Worm (Caenorhabditis elegans) whole organism, late embryonic: Measurements from ENCODE around the gene tut-1.

Experiments used
- C08G9.2 ChIP-seq: sonication (generic microtip); optimal IDR thresholded peaks from 2 replicates; lab custom pipeline; 2016; ENCODE audit warnings: mild to moderate bottlenecking, missing genetic modification characterization, moderate library complexity, missing compliant biosample characterization
- K02D7.2 ChIP-seq: sonication (generic microtip); optimal IDR thresholded peaks from 2 replicates; lab custom pipeline; 2017; ENCODE audit warnings: mild to moderate bottlenecking, missing genetic modification characterization, missing compliant biosample characterization
- Y22D7AL.16 ChIP-seq: sonication (generic microtip); optimal IDR thresholded peaks from 2 replicates; lab custom pipeline; 2016; ENCODE audit warnings: missing genetic modification characterization, missing compliant biosample characterization
- ahr-1 ChIP-seq: sonication (generic microtip); optimal IDR thresholded peaks from 2 replicates; lab custom pipeline; 2016; ENCODE audit warnings: missing genetic modification characterization, missing compliant biosample characterization
- ceh-19 ChIP-seq: fragments of 200-800 bp; sonication (Bioruptor generic); optimal IDR thresholded peaks from 2 replicates; lab custom pipeline; 2018; ENCODE audit warnings: mild to moderate bottlenecking, missing genetic modification characterization, missing compliant biosample characterization
- ceh-2 ChIP-seq: sonication (generic microtip); optimal IDR thresholded peaks from 2 replicates; lab custom pipeline; 2016; ENCODE audit warnings: missing genotype, missing genetic modification characterization, missing compliant biosample characterization
- ceh-22 ChIP-seq: sonication (generic microtip); optimal IDR thresholded peaks from 2 replicates; lab custom pipeline; 2017; ENCODE audit warnings: missing biosample characterization, missing genetic modification characterization
- ceh-24 ChIP-seq: sonication (generic microtip); optimal IDR thresholded peaks from 2 replicates; lab custom pipeline; 2016; ENCODE audit warnings: mild to moderate bottlenecking, missing genetic modification characterization, missing compliant biosample characterization
- ceh-31 ChIP-seq: sonication (generic microtip); optimal IDR thresholded peaks from 2 replicates; lab custom pipeline; 2016; ENCODE audit warnings: missing genetic modification characterization, missing compliant biosample characterization
- ceh-34 ChIP-seq: sonication (generic microtip); optimal IDR thresholded peaks from 2 replicates; lab custom pipeline; 2016; ENCODE audit warnings: mild to moderate bottlenecking, missing genetic modification characterization, missing compliant biosample characterization
- ceh-45 ChIP-seq: fragments of 200-800 bp; sonication (Bioruptor generic); IDR thresholded peaks from 2 replicates; pipeline ENCODE4 v1.3.6; 2022; ENCODE audit warnings: missing genetic modification reagents, missing genetic modification characterization, missing compliant biosample characterization
- ceh-9 ChIP-seq: sonication (generic microtip); optimal IDR thresholded peaks from 2 replicates; lab custom pipeline; 2016; ENCODE audit warnings: mild to moderate bottlenecking, missing genetic modification characterization, inconsistent platforms, missing compliant biosample characterization
- dmd-4 ChIP-seq: sonication (generic microtip); optimal IDR thresholded peaks from 2 replicates; lab custom pipeline; 2016; ENCODE audit warnings: borderline replicate concordance, missing genetic modification characterization, missing compliant biosample characterization
- elt-2 ChIP-seq: sonication (generic microtip); optimal IDR thresholded peaks from 2 replicates; lab custom pipeline; 2016; ENCODE audit warnings: missing genetic modification reagents, missing genetic modification characterization, missing compliant biosample characterization
- fax-1 ChIP-seq: sonication (generic microtip); optimal IDR thresholded peaks from 2 replicates; lab custom pipeline; 2016; ENCODE audit warnings: missing genotype, missing genetic modification characterization, missing compliant biosample characterization
- fkh-10 ChIP-seq: fragments of 150-350 bp; optimal IDR thresholded peaks from 2 replicates; lab custom pipeline; 2014; ENCODE audit warnings: missing biosample characterization, missing genetic modification reagents, missing genetic modification characterization
- hlh-13 ChIP-seq: fragments of 200-800 bp; sonication (Bioruptor generic); optimal IDR thresholded peaks from 2 replicates; lab custom pipeline; 2018; ENCODE audit warnings: mild to moderate bottlenecking, missing genetic modification characterization, missing compliant biosample characterization
- nfya-1 ChIP-seq: sonication (generic microtip); optimal IDR thresholded peaks from 2 replicates; lab custom pipeline; 2017; ENCODE audit warnings: missing genetic modification characterization, mild to moderate bottlenecking, missing compliant biosample characterization, antibody characterized with exemption, moderate library complexity
- nhr-232 ChIP-seq: sonication (generic microtip); optimal IDR thresholded peaks from 2 replicates; lab custom pipeline; 2016; ENCODE audit warnings: missing genetic modification characterization, missing compliant biosample characterization
- npax-4 ChIP-seq: sonication (generic microtip); optimal IDR thresholded peaks from 2 replicates; lab custom pipeline; 2016; ENCODE audit warnings: missing genetic modification characterization, missing compliant biosample characterization
- odd-2 ChIP-seq: sonication (generic microtip); optimal IDR thresholded peaks from 2 replicates; lab custom pipeline; 2017; ENCODE audit warnings: antibody characterized with exemption, mild to moderate bottlenecking, missing genetic modification characterization, missing compliant biosample characterization
- pag-3 ChIP-seq: sonication (generic microtip); optimal IDR thresholded peaks from 2 replicates; lab custom pipeline; 2016; ENCODE audit warnings: missing compliant biosample characterization, missing genetic modification characterization, borderline replicate concordance
- pat-9 ChIP-seq: fragments of 200-800 bp; sonication (Bioruptor generic); optimal IDR thresholded peaks from 2 replicates; lab custom pipeline; 2018; ENCODE audit warnings: mild to moderate bottlenecking, missing genetic modification characterization, moderate library complexity, missing compliant biosample characterization
- pax-1 ChIP-seq: fragments of 150-350 bp; optimal IDR thresholded peaks from 2 replicates; lab custom pipeline; 2014; ENCODE audit warnings: missing biosample characterization, missing genetic modification characterization
- pha-2 ChIP-seq: sonication (generic microtip); optimal IDR thresholded peaks from 2 replicates; lab custom pipeline; 2017; ENCODE audit warnings: mild to moderate bottlenecking, missing genetic modification characterization, missing compliant biosample characterization
- pha-4 ChIP-seq: fragments of 150-350 bp; optimal IDR thresholded peaks from 2 replicates; lab custom pipeline; 2018; ENCODE audit warnings: missing biosample characterization, missing genetic modification reagents, missing genetic modification characterization
- pros-1 ChIP-seq: fragments of 150-350 bp; optimal IDR thresholded peaks from 2 replicates; lab custom pipeline; 2014; ENCODE audit warnings: missing biosample characterization, missing genetic modification reagents, missing genetic modification characterization
- ref-2 ChIP-seq: sonication (generic microtip); optimal IDR thresholded peaks from 2 replicates; lab custom pipeline; 2016; ENCODE audit warnings: missing genetic modification characterization, missing compliant biosample characterization
- rnt-1 ChIP-seq: sonication (generic microtip); optimal IDR thresholded peaks from 2 replicates; lab custom pipeline; 2016; ENCODE audit warnings: missing genetic modification characterization, missing compliant biosample characterization
- sdc-2 ChIP-seq: sonication (generic microtip); optimal IDR thresholded peaks from 2 replicates; lab custom pipeline; 2016; ENCODE audit warnings: missing genotype, missing genetic modification characterization, missing compliant biosample characterization
- sox-2 ChIP-seq: fragments of 200-800 bp; sonication (Bioruptor generic); IDR thresholded peaks from 2 replicates; pipeline ENCODE4 v1.3.6; 2022; ENCODE audit warnings: missing genetic modification reagents, missing genetic modification characterization, missing compliant biosample characterization
- sox-4 ChIP-seq: sonication (generic microtip); optimal IDR thresholded peaks from 2 replicates; lab custom pipeline; 2017; ENCODE audit warnings: mild to moderate bottlenecking, missing genetic modification characterization, inconsistent platforms, missing compliant biosample characterization
- syd-9 ChIP-seq: sonication (generic microtip); optimal IDR thresholded peaks from 2 replicates; lab custom pipeline; 2016; ENCODE audit warnings: mild to moderate bottlenecking, missing genetic modification characterization, moderate library complexity, missing compliant biosample characterization
- tbx-2 ChIP-seq: sonication (generic microtip); optimal IDR thresholded peaks from 2 replicates; lab custom pipeline; 2016; ENCODE audit warnings: missing genetic modification characterization, missing compliant biosample characterization
- ttx-3 ChIP-seq: sonication (generic microtip); optimal IDR thresholded peaks from 2 replicates; lab custom pipeline; 2016; ENCODE audit warnings: missing genetic modification reagents, missing genetic modification characterization, missing compliant biosample characterization
- unc-42 ChIP-seq: sonication (generic microtip); optimal IDR thresholded peaks from 2 replicates; lab custom pipeline; 2016; ENCODE audit warnings: missing genotype, missing genetic modification characterization, missing compliant biosample characterization
- unc-86 ChIP-seq: sonication (generic microtip); optimal IDR thresholded peaks from 2 replicates; lab custom pipeline; 2016; ENCODE audit warnings: missing genetic modification characterization, missing compliant biosample characterization

The tut-1 gene

ce11 chrIV:91680-92079 lies 29.8 kb downstream of the tut-1 start, which contains the start of gene tpa-1:
Gene tpa-1 (plus strand): TSS chrIV:91980.
- TF ChIP-seq dmd-4 (tag; lab: Kevin White, UChicago) (no peak), odd-2 (no peak), npax-4 (tag; lab: Kevin White, UChicago) (no peak), ttx-3 (tag; lab: Kevin White, UChicago) (no peak)

ce11 chrIV:89991-90390 lies 31.5 kb downstream of the tut-1 start, which contains the start of gene scl-23:
Gene scl-23 (minus strand): TSS chrIV:90091.
- no peak for TF ChIP-seq pag-3 (tag; lab: Kevin White, UChicago)
- peak; percentile 57 for TF ChIP-seq elt-2 (tag; lab: Kevin White, UChicago)

- TF ChIP-seq pros-1 (no peak), ceh-9 (no peak), nfya-1 (tag; lab: Kevin White, UChicago) (no peak), unc-42 (tag; lab: Kevin White, UChicago) (no peak), ceh-24 (tag; lab: Kevin White, UChicago) (no peak), C08G9.2 (no peak), elt-2 (tag; lab: Kevin White, UChicago) (no peak), ceh-45 (GFP tag; lab: Robert Waterston, UW) (no peak), rnt-1 (tag; lab: Kevin White, UChicago) (no peak), ceh-34 (tag; lab: Kevin White, UChicago) (no peak), pax-1 (tag; lab: Kevin White, UChicago) (no peak), sox-4 (no peak), pat-9 (tag; lab: Kevin White, UChicago) (no peak), Y22D7AL.16 (tag; lab: Kevin White, UChicago) (no peak), syd-9 (tag; lab: Kevin White, UChicago) (no peak), ceh-22 (no peak), unc-86 (no peak), ceh-2 (tag; lab: Kevin White, UChicago) (no peak), pha-4 (tag; lab: Kevin White, UChicago) (no peak), K02D7.2 (no peak)
These were observed 34.8 kb downstream of the tut-1 start for ce11 chrIV:86744-87143.

ce11 chrIV:82309-82708 lies 39.2 kb downstream of the tut-1 start:
- TF ChIP-seq ceh-34 (tag; lab: Kevin White, UChicago), result no peak
- no peak for TF ChIP-seq ref-2
- TF ChIP-seq ceh-31 (tag; lab: Kevin White, UChicago), result no peak
- TF ChIP-seq sox-2 (GFP tag; lab: Robert Waterston, UW), result no peak
- no peak for TF ChIP-seq fax-1 (tag; lab: Kevin White, UChicago)
- no peak for TF ChIP-seq unc-86
- no peak for TF ChIP-seq nhr-232 (tag; lab: Kevin White, UChicago)
- TF ChIP-seq tbx-2 (tag; lab: Kevin White, UChicago), result no peak
- no peak for TF ChIP-seq ceh-2 (tag; lab: Kevin White, UChicago)
- TF ChIP-seq fkh-10 (GFP tag; lab: Kevin White, UChicago), result no peak
- no peak for TF ChIP-seq ceh-19 (GFP tag; lab: Kevin White, UChicago)
- TF ChIP-seq rnt-1 (tag; lab: Kevin White, UChicago), result no peak
- no peak for TF ChIP-seq ceh-22
- no peak for TF ChIP-seq pha-2 (tag; lab: Kevin White, UChicago)
- TF ChIP-seq ahr-1 (tag; lab: Kevin White, UChicago), result no peak
- no peak for TF ChIP-seq sdc-2 (tag; lab: Kevin White, UChicago)
- TF ChIP-seq npax-4 (tag; lab: Kevin White, UChicago), result no peak
- TF ChIP-seq hlh-13 (GFP tag; lab: Kevin White, UChicago), result no peak
